Fruit fly (Drosophila melanogaster): ENCODE measurements around the gene AlaRS.

Gene AlaRS

dm6 chr2L:8394840-8395239 lies 13.3 kb upstream of the AlaRS start, which contains the start of gene Peritrophin-15b:
Gene Peritrophin-15b (minus strand): TSS chr2L:8394940.
- TF ChIP-seq Snoo (tag; optimal IDR thresholded peaks at IDR 0.05) (no peak), rn (GFP tag; IDR thresholded peaks at IDR 0.05) (no peak), CG8301 (tag; optimal IDR thresholded peaks at IDR 0.05) (no peak), CG17806 (tag; optimal IDR thresholded peaks at IDR 0.05) (no peak)

DNA sequence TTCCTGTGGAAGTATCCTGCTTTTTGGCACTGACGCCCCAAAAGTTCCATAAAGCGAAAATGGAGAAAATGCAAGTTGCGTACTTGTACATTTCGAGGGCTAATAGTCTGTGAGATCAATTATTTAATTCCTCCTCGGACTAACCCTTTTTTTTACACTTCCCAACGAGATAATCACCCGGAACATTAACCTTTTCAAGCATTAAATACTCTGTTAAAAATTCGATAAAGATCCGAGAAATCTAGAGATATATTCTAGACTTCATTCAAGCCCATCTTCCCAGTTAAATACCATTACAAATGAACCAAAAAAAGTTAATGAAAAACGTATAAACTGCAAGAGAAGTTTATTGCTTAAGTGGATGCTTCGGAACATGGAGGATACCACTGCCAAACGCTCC lies 12.6 kb upstream of the AlaRS start, which contains the start of gene lectin-29Ca:
Gene lectin-29Ca, minus strand, starts transcription at position 101 of the 400 bp plus-strand sequence.
- TF ChIP-seq CG8301 (tag; optimal IDR thresholded peaks at IDR 0.05) (no peak), CG17806 (tag; optimal IDR thresholded peaks at IDR 0.05) (no peak), CG32121 (GFP tag; IDR thresholded peaks at IDR 0.05) (no peak), CG34367 (tag; optimal IDR thresholded peaks at IDR 0.05) (no peak), CG13204 (GFP tag; optimal IDR thresholded peaks at IDR 0.05) (no peak), Snoo (tag; optimal IDR thresholded peaks at IDR 0.05) (no peak)

dm6 chr2L:8393122-8393521 lies 11.6 kb upstream of the AlaRS start, which contains the start of gene Acp29AB:
Gene Acp29AB (minus strand): TSS chr2L:8393222.
- TF ChIP-seq CG17806 (tag; optimal IDR thresholded peaks at IDR 0.05) (no peak), Pif1A (GFP tag; optimal IDR thresholded peaks at IDR 0.05) (no peak), CG13204 (GFP tag; optimal IDR thresholded peaks at IDR 0.05) (no peak), Pif1B (GFP tag; optimal IDR thresholded peaks at IDR 0.05) (no peak), CG10348 (GFP tag; IDR thresholded peaks at IDR 0.05) (no peak), CG8159 (tag; optimal IDR thresholded peaks at IDR 0.05) (no peak), CG8301 (tag; optimal IDR thresholded peaks at IDR 0.05) (no peak), CG32121 (GFP tag; IDR thresholded peaks at IDR 0.05) (no peak), D1 (tag; optimal IDR thresholded peaks at IDR 0.05) (no peak), CG9948 (tag; optimal IDR thresholded peaks at IDR 0.05) (no peak), CG14655 (GFP tag; optimal IDR thresholded peaks at IDR 0.05) (no peak), EcR (GFP tag; optimal IDR thresholded peaks at IDR 0.05) (no peak), gl (tag; optimal IDR thresholded peaks at IDR 0.05) (no peak), CG12605 (GFP tag; IDR thresholded peaks at IDR 0.05) (no peak), Snoo (tag; optimal IDR thresholded peaks at IDR 0.05) (no peak), CG4496 (GFP tag; IDR thresholded peaks at IDR 0.05) (no peak)

DNA sequence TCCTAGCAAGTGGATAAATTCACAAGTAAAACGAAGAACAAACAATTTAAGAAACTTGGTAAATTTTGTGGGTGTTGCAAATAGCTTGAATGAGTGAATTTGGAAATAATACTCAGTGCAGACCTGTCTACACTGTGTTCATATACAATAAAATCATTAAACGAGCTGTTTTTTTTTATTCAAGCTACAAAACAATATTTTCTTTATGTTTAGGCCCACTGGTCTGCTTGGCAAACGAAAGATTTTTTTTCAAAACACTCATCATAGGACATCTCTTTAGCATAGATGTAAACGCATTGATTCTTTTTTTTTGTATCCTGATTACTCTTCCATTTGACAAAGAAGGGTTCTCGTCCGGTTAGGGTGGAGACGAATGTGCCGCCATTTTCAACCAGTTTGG lies 10.7 kb upstream of the AlaRS start, which contains the start of gene CG42820:
Gene CG42820, minus strand, starts transcription at position 101 of the 400 bp plus-strand sequence.
- TF ChIP-seq CG10348 (GFP tag; IDR thresholded peaks at IDR 0.05) = no peak
- no peak for TF ChIP-seq Pif1A (GFP tag; optimal IDR thresholded peaks at IDR 0.05)
- no peak for TF ChIP-seq CG8301 (tag; optimal IDR thresholded peaks at IDR 0.05)
- TF ChIP-seq Pif1B (GFP tag; optimal IDR thresholded peaks at IDR 0.05) = no peak
- no peak for TF ChIP-seq CG4496 (GFP tag; IDR thresholded peaks at IDR 0.05)
- TF ChIP-seq CG12605 (GFP tag; IDR thresholded peaks at IDR 0.05) = no peak
- TF ChIP-seq CG9948 (tag; optimal IDR thresholded peaks at IDR 0.05) = no peak
- TF ChIP-seq CG8159 (tag; optimal IDR thresholded peaks at IDR 0.05) = no peak
- TF ChIP-seq CG17806 (tag; optimal IDR thresholded peaks at IDR 0.05) = no peak
- no peak for TF ChIP-seq fd96Ca (GFP tag; IDR thresholded peaks at IDR 0.05)
- TF ChIP-seq CG13204 (GFP tag; optimal IDR thresholded peaks at IDR 0.05) = no peak
- no peak for TF ChIP-seq gl (tag; optimal IDR thresholded peaks at IDR 0.05)
- no peak for TF ChIP-seq CG34367 (tag; optimal IDR thresholded peaks at IDR 0.05)
- no peak for TF ChIP-seq CG32121 (GFP tag; IDR thresholded peaks at IDR 0.05)
- no peak for TF ChIP-seq CG14655 (GFP tag; optimal IDR thresholded peaks at IDR 0.05)
- no peak for TF ChIP-seq D1 (tag; optimal IDR thresholded peaks at IDR 0.05)
- TF ChIP-seq Ets98B (GFP tag; IDR thresholded peaks at IDR 0.05) = no peak
- no peak for TF ChIP-seq rn (GFP tag; IDR thresholded peaks at IDR 0.05)
- TF ChIP-seq Snoo (tag; optimal IDR thresholded peaks at IDR 0.05) = no peak
- no peak for TF ChIP-seq EcR (GFP tag; optimal IDR thresholded peaks at IDR 0.05)

DNA sequence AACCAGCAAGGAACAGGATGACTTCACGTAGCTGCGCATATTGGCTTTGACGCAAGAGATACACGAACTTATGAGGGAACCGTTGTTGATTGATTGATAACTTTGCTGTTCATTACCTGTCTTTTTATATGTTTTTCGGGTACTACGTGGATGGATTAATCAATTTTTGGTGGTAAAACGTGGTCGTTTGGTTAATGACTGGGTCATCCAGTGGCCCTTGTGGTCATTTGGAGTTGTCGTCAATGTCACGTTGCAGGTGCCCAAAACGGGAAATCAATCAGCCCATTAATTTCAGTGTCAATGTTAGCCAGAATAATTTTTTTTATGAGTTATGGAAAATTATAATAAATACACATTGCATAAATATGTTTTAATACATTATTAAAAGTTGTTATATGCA lies 7.7 kb upstream of the AlaRS start, which contains the start of gene CG42819:
Gene CG42819, minus strand, starts transcription at position 101 of the 400 bp plus-strand sequence.
- TF ChIP-seq rn (GFP tag; IDR thresholded peaks at IDR 0.05) (no peak), CG15710 (tag; optimal IDR thresholded peaks at IDR 0.05) (no peak), CG14655 (GFP tag; optimal IDR thresholded peaks at IDR 0.05) (no peak), EcR (GFP tag; optimal IDR thresholded peaks at IDR 0.05) (no peak), CG4496 (GFP tag; IDR thresholded peaks at IDR 0.05) (no peak), CG32121 (GFP tag; IDR thresholded peaks at IDR 0.05) (no peak), CG8159 (tag; optimal IDR thresholded peaks at IDR 0.05) (no peak), CG13204 (GFP tag; optimal IDR thresholded peaks at IDR 0.05) (no peak), CG10348 (GFP tag; IDR thresholded peaks at IDR 0.05) (no peak), CG8301 (tag; optimal IDR thresholded peaks at IDR 0.05) (no peak), CG34367 (tag; optimal IDR thresholded peaks at IDR 0.05) (no peak), Ets98B (GFP tag; IDR thresholded peaks at IDR 0.05) (no peak), Pif1B (GFP tag; optimal IDR thresholded peaks at IDR 0.05) (no peak), CG17806 (tag; optimal IDR thresholded peaks at IDR 0.05) (no peak), fd96Ca (GFP tag; IDR thresholded peaks at IDR 0.05) (no peak)

DNA sequence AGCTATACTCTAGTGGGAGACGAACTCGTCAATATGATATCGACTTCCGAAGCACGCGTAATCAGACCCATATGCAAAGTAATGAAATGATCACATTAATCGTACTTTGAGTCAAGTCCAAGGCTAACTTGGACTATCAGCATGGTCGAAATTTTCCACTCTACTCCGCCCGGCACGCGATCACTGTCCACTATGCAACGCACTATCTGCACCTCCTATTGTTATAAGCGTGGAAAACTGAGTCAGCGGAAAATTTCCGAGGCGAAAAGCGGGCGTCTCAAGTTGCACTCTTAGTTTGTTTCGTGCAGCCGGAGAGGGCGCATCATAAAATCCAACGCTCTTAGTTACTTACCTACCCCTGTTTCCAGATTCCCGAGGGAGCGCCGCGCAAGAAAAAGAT lies 4.3 kb upstream of the AlaRS start:
- no peak for TF ChIP-seq EcR (GFP tag; optimal IDR thresholded peaks at IDR 0.05)

DNA sequence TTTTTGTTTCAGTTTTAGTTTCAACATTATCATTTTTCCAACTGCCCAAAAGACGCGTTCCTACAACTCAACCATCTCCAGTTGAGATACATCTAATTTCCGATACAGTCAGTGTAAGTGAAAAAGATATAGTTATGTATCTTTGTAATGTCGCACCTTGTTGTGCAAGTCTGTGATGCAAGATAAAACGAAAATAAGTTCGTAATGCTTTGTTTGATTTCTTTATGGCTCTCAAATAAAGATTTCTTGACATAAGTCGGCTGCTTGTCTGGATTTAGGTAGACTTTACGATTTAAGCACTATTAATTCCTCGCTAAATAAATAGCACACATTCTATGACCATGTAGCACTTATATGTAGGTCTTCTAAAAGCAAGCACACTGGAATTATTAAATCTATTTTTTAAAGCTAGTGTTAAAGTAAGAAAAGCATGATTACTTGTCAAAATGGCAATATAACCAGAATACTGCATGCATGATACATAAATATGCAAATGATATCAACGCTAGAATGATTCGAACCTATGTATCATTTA lies 3.5 kb upstream of the AlaRS start:
- TF ChIP-seq CG14655 (GFP tag; optimal IDR thresholded peaks at IDR 0.05) = no peak
- TF ChIP-seq Pif1B (GFP tag; optimal IDR thresholded peaks at IDR 0.05) = no peak
- no peak for TF ChIP-seq CG15710 (tag; optimal IDR thresholded peaks at IDR 0.05)
- TF ChIP-seq CG12605 (GFP tag; IDR thresholded peaks at IDR 0.05) = no peak
- no peak for TF ChIP-seq CG13204 (GFP tag; optimal IDR thresholded peaks at IDR 0.05)
- no peak for TF ChIP-seq CG34367 (tag; optimal IDR thresholded peaks at IDR 0.05)
- TF ChIP-seq CG8159 (tag; optimal IDR thresholded peaks at IDR 0.05) = no peak
- TF ChIP-seq CG10348 (GFP tag; IDR thresholded peaks at IDR 0.05) = no peak

All from whole organism, pupa.